Worm (Caenorhabditis elegans): Measurements from ENCODE around the gene F45E1.4.

F45E1.4 gene

DNA sequence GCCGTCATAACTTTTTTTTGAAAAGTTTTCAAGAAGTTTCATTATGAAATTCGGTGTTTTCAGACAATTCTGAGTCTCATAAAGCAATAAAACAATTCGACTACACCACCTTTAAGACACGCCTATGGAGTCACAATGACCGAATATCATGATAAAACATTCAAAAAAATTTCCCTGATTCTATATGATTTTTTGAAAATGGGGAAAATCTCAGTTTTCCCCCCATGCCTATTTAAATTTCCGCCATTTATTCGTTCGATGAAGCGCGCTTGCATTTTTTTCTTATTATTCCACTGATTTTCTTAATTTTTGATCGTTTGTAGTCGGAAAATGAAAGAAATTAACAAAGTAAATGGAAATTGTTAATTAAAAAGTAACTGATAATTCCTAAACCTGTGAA lies 41.7 kb downstream of the F45E1.4 start:
- TF ChIP-seq skn-1 (tag; optimal IDR thresholded peaks at IDR 0.05) (no peak), C34F6.9 (tag; optimal IDR thresholded peaks at IDR 0.05) (no peak), ztf-1 (GFP tag; conservative IDR thresholded peaks at IDR 0.05) (no peak), elt-1 (tag; optimal IDR thresholded peaks at IDR 0.05) (no peak), ceh-82 (tag; optimal IDR thresholded peaks at IDR 0.05) (no peak), nhr-12 (tag; optimal IDR thresholded peaks at IDR 0.05) (no peak), ZK546.5 (tag; optimal IDR thresholded peaks at IDR 0.05) (no peak), blmp-1 (tag; optimal IDR thresholded peaks at IDR 0.05; ENCODE audit: insufficient read depth) (no peak), gmeb-1 (tag; optimal IDR thresholded peaks at IDR 0.05) (no peak), nhr-129 (tag; optimal IDR thresholded peaks at IDR 0.05) (no peak), mdl-1 (tag; optimal IDR thresholded peaks at IDR 0.05) (no peak), nhr-10 (tag; optimal IDR thresholded peaks at IDR 0.05) (no peak), aly-2 (tag; optimal IDR thresholded peaks at IDR 0.05) (no peak), egl-27 (tag; optimal IDR thresholded peaks at IDR 0.05) (no peak), crh-2 (tag; optimal IDR thresholded peaks at IDR 0.05) (no peak)

DNA sequence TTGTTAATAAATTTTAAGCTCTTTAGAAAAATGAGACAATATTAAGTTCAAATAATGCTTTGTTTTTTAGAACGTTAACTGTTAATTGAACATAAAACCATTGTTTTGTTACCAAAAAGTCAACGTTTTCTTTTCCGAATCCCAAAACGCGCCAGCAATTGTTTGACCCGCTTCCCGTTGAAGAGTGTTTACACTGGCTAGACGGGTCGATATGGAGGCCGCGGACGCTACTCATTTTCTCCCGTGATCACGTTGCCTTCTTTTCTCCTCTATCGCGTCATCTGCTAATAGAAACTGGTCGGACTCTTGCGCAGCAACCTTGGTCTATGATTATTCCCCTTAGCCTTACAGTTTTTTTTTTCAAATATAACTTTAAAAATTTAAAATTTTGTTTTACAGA lies 43.3 kb downstream of the F45E1.4 start, which contains the start of gene C34D10.1:
Gene C34D10.1, plus strand, starts transcription at position 400 of the 400 bp plus-strand sequence.
- TF ChIP-seq C34F6.9 (tag; optimal IDR thresholded peaks at IDR 0.05) (peak; percentile 58), elt-3 (tag; optimal IDR thresholded peaks at IDR 0.05) (no peak), F13H6.1 (tag; optimal IDR thresholded peaks at IDR 0.05) (peak; percentile 61), ceh-82 (tag; optimal IDR thresholded peaks at IDR 0.05) (no peak), alr-1 (tag; optimal IDR thresholded peaks at IDR 0.05) (no peak), gmeb-1 (tag; optimal IDR thresholded peaks at IDR 0.05) (peak; percentile 56), nhr-21 (tag; optimal IDR thresholded peaks at IDR 0.05) (peak; percentile 57), lin-11 (tag; optimal IDR thresholded peaks at IDR 0.05) (peak; percentile 73), nhr-25 (tag; optimal IDR thresholded peaks at IDR 0.05) (peak; percentile 82), nhr-6 (tag; optimal IDR thresholded peaks at IDR 0.05) (peak; percentile 21), lin-39 (tag; optimal IDR thresholded peaks at IDR 0.05) (no peak), mab-5 (tag; optimal IDR thresholded peaks at IDR 0.05) (no peak), ztf-4 (tag; optimal IDR thresholded peaks at IDR 0.05) (peak; percentile 77), blmp-1 (tag; optimal IDR thresholded peaks at IDR 0.05; ENCODE audit: insufficient read depth) (peak; percentile 65), egl-27 (tag; optimal IDR thresholded peaks at IDR 0.05) (peak; percentile 28), crh-2 (tag; optimal IDR thresholded peaks at IDR 0.05) (peak; percentile 73), lsy-2 (tag; optimal IDR thresholded peaks at IDR 0.05) (peak in 1 of 2 experiments; percentile 77), mdl-1 (tag; optimal IDR thresholded peaks at IDR 0.05) (peak in 1 of 2 experiments; percentile 2), R02D3.7 (tag; optimal IDR thresholded peaks at IDR 0.05) (no peak), ama-1 (optimal IDR thresholded peaks at IDR 0.05) (peak; percentile 22), nhr-10 (tag; optimal IDR thresholded peaks at IDR 0.05) (no peak), lin-13 (GFP tag; optimal IDR thresholded peaks at IDR 0.05) (peak; percentile 67), sma-9 (GFP tag; optimal IDR thresholded peaks at IDR 0.05) (peak; percentile 69), sma-9 (tag; optimal IDR thresholded peaks at IDR 0.05) (no peak), nhr-237 (tag; optimal IDR thresholded peaks at IDR 0.05) (no peak), unc-39 (tag; optimal IDR thresholded peaks at IDR 0.05) (no peak), peb-1 (tag; optimal IDR thresholded peaks at IDR 0.05) (no peak), elt-1 (tag; optimal IDR thresholded peaks at IDR 0.05) (no peak), nhr-129 (tag; optimal IDR thresholded peaks at IDR 0.05) (peak; percentile 83), ZK546.5 (tag; optimal IDR thresholded peaks at IDR 0.05) (no peak), nhr-23 (tag; optimal IDR thresholded peaks at IDR 0.05) (no peak), zag-1 (tag; optimal IDR thresholded peaks at IDR 0.05) (no peak), aly-2 (tag; optimal IDR thresholded peaks at IDR 0.05) (no peak), sem-4 (tag; optimal IDR thresholded peaks at IDR 0.05) (peak; percentile 86), nhr-11 (tag; optimal IDR thresholded peaks at IDR 0.05) (no peak), fos-1 (tag; optimal IDR thresholded peaks at IDR 0.05) (peak; percentile 63), sma-3 (GFP tag; optimal IDR thresholded peaks at IDR 0.05) (peak; percentile 76), snpc-4 (tag; optimal IDR thresholded peaks at IDR 0.05) (peak; percentile 14), mbf-1 (tag; optimal IDR thresholded peaks at IDR 0.05) (no peak)

DNA sequence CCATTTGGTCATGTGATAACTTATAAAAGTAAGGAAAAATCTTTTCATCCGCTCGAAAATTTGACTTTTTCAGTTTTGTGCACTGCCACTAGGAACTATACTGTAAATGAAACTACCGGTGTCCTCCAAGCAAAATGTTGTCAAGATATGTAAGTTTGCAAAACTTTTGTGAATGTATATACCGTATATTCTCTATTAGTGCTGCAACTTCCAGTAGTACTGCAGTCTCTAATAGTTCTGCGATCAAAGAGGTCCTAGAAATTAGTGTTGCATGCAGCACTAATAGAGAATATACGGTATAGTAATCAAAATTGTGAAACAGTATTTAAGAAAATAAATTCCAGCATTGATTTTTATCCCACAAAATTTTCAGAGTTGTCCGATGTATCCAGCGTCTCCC lies 44.3 kb downstream of the F45E1.4 start:
- no peak for TF ChIP-seq nhr-129 (tag; optimal IDR thresholded peaks at IDR 0.05)
